Worm (Caenorhabditis elegans): ENCODE results near the gene moa-2.

The moa-2 gene

ce11 chrII:7675752-7676151 is 23.1 kb downstream of the moa-2 start:
- TF ChIP-seq ceh-31 (tag; optimal IDR thresholded peaks at IDR 0.05) (no peak), pag-3 (tag; optimal IDR thresholded peaks at IDR 0.05; ENCODE audit: borderline replicate concordance) (no peak), syd-9 (tag; optimal IDR thresholded peaks at IDR 0.05) (no peak), fkh-6 (tag; optimal IDR thresholded peaks at IDR 0.05) (no peak), madf-2 (tag; optimal IDR thresholded peaks at IDR 0.05) (no peak), ceh-6 (GFP tag; optimal IDR thresholded peaks at IDR 0.05) (no peak), K09A11.1 (tag; optimal IDR thresholded peaks at IDR 0.05; ENCODE audit: insufficient read depth) (no peak), ceh-19 (GFP tag; optimal IDR thresholded peaks at IDR 0.05) (no peak)

- no peak for TF ChIP-seq ztf-16 (tag; optimal IDR thresholded peaks at IDR 0.05)
- TF ChIP-seq ceh-24 (tag; optimal IDR thresholded peaks at IDR 0.05), result no peak
- TF ChIP-seq sox-4 (tag; optimal IDR thresholded peaks at IDR 0.05), result no peak
- TF ChIP-seq F13H6.1 (tag; optimal IDR thresholded peaks at IDR 0.05), result no peak
- no peak for TF ChIP-seq ets-4 (tag; optimal IDR thresholded peaks at IDR 0.05)
- TF ChIP-seq T23F11.4 (GFP tag; optimal IDR thresholded peaks at IDR 0.05), result no peak
- no peak for TF ChIP-seq mec-3 (tag; optimal IDR thresholded peaks at IDR 0.05; ENCODE audit: borderline replicate concordance)
- no peak for TF ChIP-seq zip-5 (tag; optimal IDR thresholded peaks at IDR 0.05)
These were observed 27.1 kb downstream of the moa-2 start, which contains the start of gene lir-1 for ce11 chrII:7671705-7672104. TSS of gene lir-1 (plus strand) at chrII:7672005.

ce11 chrII:7670039-7670438 is 28.8 kb downstream of the moa-2 start:
- TF ChIP-seq K02D7.2 (tag; optimal IDR thresholded peaks at IDR 0.05), result no peak
- no peak for TF ChIP-seq fkh-6 (tag; optimal IDR thresholded peaks at IDR 0.05)
- TF ChIP-seq hlh-8 (tag; optimal IDR thresholded peaks at IDR 0.05), result no peak

ce11 chrII:7669409-7669808 is 29.4 kb downstream of the moa-2 start:
- no peak for TF ChIP-seq fkh-10 (GFP tag; optimal IDR thresholded peaks at IDR 0.05)
- TF ChIP-seq sdc-2 (tag; optimal IDR thresholded peaks at IDR 0.05), result no peak
- TF ChIP-seq unc-42 (tag; optimal IDR thresholded peaks at IDR 0.05), result peak; percentile 57
- no peak for TF ChIP-seq ceh-22 (tag; optimal IDR thresholded peaks at IDR 0.05)
- no peak for TF ChIP-seq fax-1 (tag; optimal IDR thresholded peaks at IDR 0.05)
- TF ChIP-seq tbx-7 (tag; optimal IDR thresholded peaks at IDR 0.05), result no peak
- no peak for TF ChIP-seq hlh-15 (tag; optimal IDR thresholded peaks at IDR 0.05)
- no peak for TF ChIP-seq ceh-45 (GFP tag; IDR thresholded peaks at IDR 0.05)
- no peak for TF ChIP-seq pros-1 (tag; optimal IDR thresholded peaks at IDR 0.05)
- no peak for TF ChIP-seq ceh-18 (tag; optimal IDR thresholded peaks at IDR 0.05)
- no peak for TF ChIP-seq fkh-6 (tag; optimal IDR thresholded peaks at IDR 0.05)
- no peak for TF ChIP-seq unc-3 (GFP tag; conservative IDR thresholded peaks at IDR 0.05)
- no peak for TF ChIP-seq unc-3 (tag; optimal IDR thresholded peaks at IDR 0.05)
- TF ChIP-seq hlh-30 (tag; optimal IDR thresholded peaks at IDR 0.05; ENCODE audit: insufficient read depth), result no peak
- TF ChIP-seq ceh-48 (tag; optimal IDR thresholded peaks at IDR 0.05), result no peak
- TF ChIP-seq elt-2 (tag; optimal IDR thresholded peaks at IDR 0.05), result peak; percentile 35
- no peak for TF ChIP-seq nhr-11 (tag; optimal IDR thresholded peaks at IDR 0.05)
- TF ChIP-seq Y22D7AL.16 (tag; optimal IDR thresholded peaks at IDR 0.05), result no peak
- no peak for TF ChIP-seq ahr-1 (tag; optimal IDR thresholded peaks at IDR 0.05)
- no peak for TF ChIP-seq ceh-30 (tag; optimal IDR thresholded peaks at IDR 0.05)
- TF ChIP-seq pag-3 (tag; optimal IDR thresholded peaks at IDR 0.05; ENCODE audit: borderline replicate concordance), result no peak
- peak; percentile 35 for TF ChIP-seq ceh-34 (tag; optimal IDR thresholded peaks at IDR 0.05)
- TF ChIP-seq ama-1 (optimal IDR thresholded peaks at IDR 0.05), result no peak
- no peak for TF ChIP-seq pha-2 (tag; optimal IDR thresholded peaks at IDR 0.05)
- no peak for TF ChIP-seq ztf-16 (tag; optimal IDR thresholded peaks at IDR 0.05)
- no peak for TF ChIP-seq dve-1 (tag; optimal IDR thresholded peaks at IDR 0.05)
- no peak for TF ChIP-seq eyg-1 (tag; optimal IDR thresholded peaks at IDR 0.05)
- no peak for TF ChIP-seq gmeb-2 (tag; optimal IDR thresholded peaks at IDR 0.05)
- TF ChIP-seq ceh-9 (tag; optimal IDR thresholded peaks at IDR 0.05), result no peak
- TF ChIP-seq tbx-2 (tag; optimal IDR thresholded peaks at IDR 0.05), result peak; percentile 62
- no peak for TF ChIP-seq nhr-232 (tag; optimal IDR thresholded peaks at IDR 0.05)
- TF ChIP-seq zip-5 (tag; optimal IDR thresholded peaks at IDR 0.05), result no peak
- TF ChIP-seq ceh-31 (tag; optimal IDR thresholded peaks at IDR 0.05), result peak; percentile 50
- TF ChIP-seq ceh-14 (tag; optimal IDR thresholded peaks at IDR 0.05), result no peak
- no peak for TF ChIP-seq pqm-1 (tag; optimal IDR thresholded peaks at IDR 0.05)
- TF ChIP-seq hlh-8 (tag; optimal IDR thresholded peaks at IDR 0.05), result no peak
- no peak for TF ChIP-seq pha-4 (tag; optimal IDR thresholded peaks at IDR 0.05)
